Worm (Caenorhabditis elegans) whole organism, L4/young adult: ENCODE data around the gene gpa-7.

ENCODE experiments used
- W03F9.2 ChIP-seq: fragments of 150-350 bp; optimal IDR thresholded peaks from 2 replicates; lab custom pipeline; 2014; ENCODE audit warnings: missing biosample characterization, missing genetic modification characterization
- dao-5 ChIP-seq: sonication (generic microtip); optimal IDR thresholded peaks from 2 replicates; lab custom pipeline; 2016; ENCODE audit warnings: missing genotype, missing genetic modification characterization, moderate library complexity, missing compliant biosample characterization

ce11 chrIV:10449799-10450198 is 46.0 kb downstream of the gpa-7 start, which contains the start of gene F13B12.4:
- TF ChIP-seq W03F9.2 (tag; lab: Kevin White, UChicago), result no peak
- no peak for TF ChIP-seq dao-5
